Comparison of ENCODE assay signal across 1 fruit fly cellular context in the genomic region with DNA sequence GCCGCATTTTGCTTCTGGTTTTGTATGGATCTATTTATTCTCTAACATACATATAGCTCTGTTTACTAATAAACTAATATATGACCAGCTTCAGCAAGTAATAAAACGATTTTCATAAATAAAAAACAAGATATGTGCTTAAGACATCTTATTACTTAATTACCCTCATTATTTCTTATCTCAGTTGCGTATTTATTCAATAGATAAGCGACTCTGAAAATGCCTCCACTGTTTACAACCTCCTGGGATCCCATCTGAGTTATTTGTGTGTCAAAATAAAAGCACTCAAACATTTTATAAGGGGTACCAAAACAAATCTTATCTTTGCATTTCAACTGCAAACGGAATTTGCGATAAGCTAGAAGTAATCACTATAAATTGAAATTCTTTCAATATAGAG.
TF ChIP-seq lines count a peak whose summit lies in the region.

No protein-coding gene starts in this region.

TF ChIP-seq in whole organism, embryonic, 481 proteins besides CTCF, POLR2A, EP300 and RAD21 (continued from another document):
- TF ChIP-seq ttk (GFP tag; IDR thresholded peaks at IDR 0.05; lab: Robert Waterston, UW) (no peak), Ravus (GFP tag; IDR thresholded peaks at IDR 0.05; lab: Robert Waterston, UW) (no peak), klu (GFP tag; IDR thresholded peaks at IDR 0.05; lab: Robert Waterston, UW) (no peak), CG7745 (tag; optimal IDR thresholded peaks at IDR 0.05; lab: Kevin White, UChicago) (no peak), bsh (GFP tag; optimal IDR thresholded peaks at IDR 0.05; lab: Kevin White, UChicago) (no peak), CG5953 (GFP tag; IDR thresholded peaks at IDR 0.05; lab: Robert Waterston, UW) (no peak), onecut (GFP tag; IDR thresholded peaks at IDR 0.05; lab: Robert Waterston, UW) (no peak), ara (GFP tag; IDR thresholded peaks at IDR 0.05; lab: Robert Waterston, UW) (0 out of 2 replicates have a peak, but pooled peaks have one; percentile 31), CG9727 (GFP tag; optimal IDR thresholded peaks at IDR 0.05; lab: Kevin White, UChicago) (no peak), nau (GFP tag; optimal IDR thresholded peaks at IDR 0.05; lab: Kevin White, UChicago) (no peak), pb (GFP tag; optimal IDR thresholded peaks at IDR 0.05; lab: Kevin White, UChicago) (no peak), CG34224 (GFP tag; IDR thresholded peaks at IDR 0.05; lab: Robert Waterston, UW; ENCODE audit: partially characterized antibody) (no peak), B-H2 (GFP tag; optimal IDR thresholded peaks at IDR 0.05; lab: Kevin White, UChicago) (peak; percentile 77), Abd-B (GFP tag; optimal IDR thresholded peaks at IDR 0.05; lab: Kevin White, UChicago) (no peak), CG12155 (GFP tag; optimal IDR thresholded peaks at IDR 0.05; lab: Kevin White, UChicago) (no peak), CG6683 (GFP tag; optimal IDR thresholded peaks at IDR 0.05; lab: Kevin White, UChicago) (no peak), emc (GFP tag; optimal IDR thresholded peaks at IDR 0.05; lab: Kevin White, UChicago) (no peak), Atf3 (GFP tag; optimal IDR thresholded peaks at IDR 0.05; lab: Kevin White, UChicago) (no peak), Ets65A (GFP tag; lab: Kevin White, UChicago) (no peak), CG13287 (GFP tag; IDR thresholded peaks at IDR 0.05; lab: Robert Waterston, UW; ENCODE audit: partially characterized antibody) (no peak), crc (GFP tag; optimal IDR thresholded peaks at IDR 0.05; lab: Kevin White, UChicago) (no peak), Nf-YA (GFP tag; IDR thresholded peaks at IDR 0.05; lab: Robert Waterston, UW) (no peak), CG14667 (GFP tag; IDR thresholded peaks at IDR 0.05; lab: Robert Waterston, UW) (no peak), MTF-1 (GFP tag; optimal IDR thresholded peaks at IDR 0.05; lab: Kevin White, UChicago; ENCODE audit: borderline replicate concordance) (no peak), D (optimal IDR thresholded peaks at IDR 0.05; lab: Kevin White, UChicago) (no peak), D (GFP tag; optimal IDR thresholded peaks at IDR 0.05; lab: Kevin White, UChicago) (no peak), Kr (GFP tag; optimal IDR thresholded peaks at IDR 0.05; lab: Kevin White, UChicago) (no peak), nerfin-2 (GFP tag; IDR thresholded peaks at IDR 0.05; lab: Robert Waterston, UW; ENCODE audit: partially characterized antibody) (no peak), lab (GFP tag; optimal IDR thresholded peaks at IDR 0.05; lab: Kevin White, UChicago) (peak; percentile 44), Poxn (GFP tag; IDR thresholded peaks at IDR 0.05; lab: Robert Waterston, UW) (no peak), ash1 (GFP tag; optimal IDR thresholded peaks at IDR 0.05; lab: Kevin White, UChicago) (no peak), scrt (GFP tag; optimal IDR thresholded peaks at IDR 0.05; lab: Kevin White, UChicago) (peak; percentile 54), CG6654 (GFP tag; optimal IDR thresholded peaks at IDR 0.05; lab: Kevin White, UChicago) (no peak), Fer2 (tag; optimal IDR thresholded peaks at IDR 0.05; lab: Kevin White, UChicago) (peak; percentile 38), Hr3 (GFP tag; optimal IDR thresholded peaks at IDR 0.05; lab: Kevin White, UChicago) (no peak), odd (GFP tag; optimal IDR thresholded peaks at IDR 0.05; lab: Kevin White, UChicago) (peak; percentile 62), vfl (GFP tag; optimal IDR thresholded peaks at IDR 0.05; lab: Kevin White, UChicago) (no peak), CG1832 (GFP tag; optimal IDR thresholded peaks at IDR 0.05; lab: Kevin White, UChicago) (no peak), CoRest (tag; optimal IDR thresholded peaks at IDR 0.05; lab: Kevin White, UChicago) (no peak), Dbx (GFP tag; IDR thresholded peaks at IDR 0.05; lab: Robert Waterston, UW) (no peak), dmrt11E (tag; optimal IDR thresholded peaks at IDR 0.05; lab: Kevin White, UChicago) (no peak), ap (GFP tag; IDR thresholded peaks at IDR 0.05; lab: Robert Waterston, UW) (no peak), CG2678 (tag; optimal IDR thresholded peaks at IDR 0.05; lab: Kevin White, UChicago) (peak; percentile 72), CG10654 (GFP tag; optimal IDR thresholded peaks at IDR 0.05; lab: Kevin White, UChicago) (no peak), Lhr (GFP tag; optimal IDR thresholded peaks at IDR 0.05; lab: Kevin White, UChicago) (no peak), CG6272 (GFP tag; IDR thresholded peaks at IDR 0.05; lab: Robert Waterston, UW) (no peak), ERR (GFP tag; optimal IDR thresholded peaks at IDR 0.05; lab: Kevin White, UChicago) (no peak), CG42726 (GFP tag; IDR thresholded peaks at IDR 0.05; lab: Robert Waterston, UW; ENCODE audit: partially characterized antibody) (no peak), CG1792 (GFP tag; optimal IDR thresholded peaks at IDR 0.05; lab: Kevin White, UChicago) (no peak), salm (tag; optimal IDR thresholded peaks at IDR 0.05; lab: Kevin White, UChicago) (peak; percentile 55), Vsx1 (GFP tag; optimal IDR thresholded peaks at IDR 0.05; lab: Kevin White, UChicago) (peak; percentile 62), dpn (GFP tag; optimal IDR thresholded peaks at IDR 0.05; lab: Kevin White, UChicago) (no peak), fd64A (GFP tag; optimal IDR thresholded peaks at IDR 0.05; lab: Kevin White, UChicago) (no peak), sna (GFP tag; IDR thresholded peaks at IDR 0.05; lab: Robert Waterston, UW; ENCODE audit: partially characterized antibody) (no peak), CG34422 (GFP tag; IDR thresholded peaks at IDR 0.05; lab: Robert Waterston, UW) (no peak), CG2129 (GFP tag; IDR thresholded peaks at IDR 0.05; lab: Robert Waterston, UW; ENCODE audit: partially characterized antibody) (no peak), sd (tag; optimal IDR thresholded peaks at IDR 0.05; lab: Kevin White, UChicago) (peak; percentile 98), sqz (GFP tag; optimal IDR thresholded peaks at IDR 0.05; lab: Kevin White, UChicago) (no peak), disco-r (GFP tag; optimal IDR thresholded peaks at IDR 0.05; lab: Kevin White, UChicago) (no peak), Hand (GFP tag; optimal IDR thresholded peaks at IDR 0.05; lab: Kevin White, UChicago) (peak; percentile 6), gsb (GFP tag; IDR thresholded peaks at IDR 0.05; lab: Robert Waterston, UW) (no peak), Opbp (GFP tag; IDR thresholded peaks at IDR 0.05; lab: Robert Waterston, UW; ENCODE audit: partially characterized antibody) (no peak), CG13296 (GFP tag; optimal IDR thresholded peaks at IDR 0.05; lab: Kevin White, UChicago) (peak; percentile 79), Mrtf (GFP tag; IDR thresholded peaks at IDR 0.05; lab: Robert Waterston, UW) (no peak), CG3281 (GFP tag; optimal IDR thresholded peaks at IDR 0.05; lab: Kevin White, UChicago) (peak; percentile 65), chm (GFP tag; IDR thresholded peaks at IDR 0.05; lab: Robert Waterston, UW) (no peak), Doc2 (GFP tag; IDR thresholded peaks at IDR 0.05; lab: Robert Waterston, UW) (no peak), chif (GFP tag; optimal IDR thresholded peaks at IDR 0.05; lab: Kevin White, UChicago) (no peak), hth (optimal IDR thresholded peaks at IDR 0.05; lab: Kevin White, UChicago) (no peak), her (GFP tag; optimal IDR thresholded peaks at IDR 0.05; lab: Kevin White, UChicago) (no peak), grn (GFP tag; optimal IDR thresholded peaks at IDR 0.05; lab: Kevin White, UChicago) (peak; percentile 32), CG2889 (GFP tag; IDR thresholded peaks at IDR 0.05; lab: Robert Waterston, UW) (no peak), CG12219 (GFP tag; optimal IDR thresholded peaks at IDR 0.05; lab: Kevin White, UChicago) (peak; percentile 31), Eip74EF (GFP tag; optimal IDR thresholded peaks at IDR 0.05; lab: Kevin White, UChicago) (peak in 1 of 2 experiments; percentile 37), Jarid2 (GFP tag; optimal IDR thresholded peaks at IDR 0.05; lab: Kevin White, UChicago) (no peak), prd (optimal IDR thresholded peaks at IDR 0.05; lab: Kevin White, UChicago) (no peak), prd (GFP tag; IDR thresholded peaks at IDR 0.05; lab: Robert Waterston, UW) (no peak), tio (GFP tag; optimal IDR thresholded peaks at IDR 0.05; lab: Kevin White, UChicago) (no peak), CG7839 (tag; optimal IDR thresholded peaks at IDR 0.05; lab: Kevin White, UChicago) (no peak), mirr (GFP tag; optimal IDR thresholded peaks at IDR 0.05; lab: Kevin White, UChicago) (peak; percentile 68), CG4282 (GFP tag; optimal IDR thresholded peaks at IDR 0.05; lab: Kevin White, UChicago) (no peak), knrl (GFP tag; IDR thresholded peaks at IDR 0.05; lab: Robert Waterston, UW; ENCODE audit: partially characterized antibody) (no peak), CG5245 (GFP tag; optimal IDR thresholded peaks at IDR 0.05; lab: Kevin White, UChicago) (no peak), CG6175 (GFP tag; IDR thresholded peaks at IDR 0.05; lab: Robert Waterston, UW) (no peak), CG34376 (GFP tag; optimal IDR thresholded peaks at IDR 0.05; lab: Kevin White, UChicago) (peak; percentile 71), pnt (GFP tag; optimal IDR thresholded peaks at IDR 0.05; lab: Kevin White, UChicago) (no peak), ham (GFP tag; IDR thresholded peaks at IDR 0.05; lab: Robert Waterston, UW) (no peak), twi (tag; optimal IDR thresholded peaks at IDR 0.05; lab: Kevin White, UChicago) (no peak), BEAF-32 (GFP tag; optimal IDR thresholded peaks at IDR 0.05; lab: Kevin White, UChicago) (no peak), seq (GFP tag; IDR thresholded peaks at IDR 0.05; lab: Robert Waterston, UW) (no peak), Fer3 (tag; optimal IDR thresholded peaks at IDR 0.05; lab: Kevin White, UChicago) (no peak), Dek (tag; optimal IDR thresholded peaks at IDR 0.05; lab: Kevin White, UChicago) (peak; percentile 5), zfh1 (GFP tag; IDR thresholded peaks at IDR 0.05; lab: Robert Waterston, UW) (no peak), grau (tag; optimal IDR thresholded peaks at IDR 0.05; lab: Kevin White, UChicago) (peak; percentile 37), wdn (GFP tag; IDR thresholded peaks at IDR 0.05; lab: Robert Waterston, UW) (no peak), CG32532 (GFP tag; IDR thresholded peaks at IDR 0.05; lab: Robert Waterston, UW) (no peak), CG9797 (GFP tag; optimal IDR thresholded peaks at IDR 0.05; lab: Kevin White, UChicago) (no peak), da (GFP tag; optimal IDR thresholded peaks at IDR 0.05; lab: Kevin White, UChicago) (no peak), kni (GFP tag; optimal IDR thresholded peaks at IDR 0.05; lab: Kevin White, UChicago) (no peak), Atf6 (GFP tag; IDR thresholded peaks at IDR 0.05; lab: Robert Waterston, UW) (no peak), unpg (GFP tag; optimal IDR thresholded peaks at IDR 0.05; lab: Kevin White, UChicago) (peak; percentile 50), Antp (GFP tag; optimal IDR thresholded peaks at IDR 0.05; lab: Kevin White, UChicago) (no peak), HHEX (GFP tag; optimal IDR thresholded peaks at IDR 0.05; lab: Kevin White, UChicago) (peak; percentile 27), insv (GFP tag; optimal IDR thresholded peaks at IDR 0.05; lab: Kevin White, UChicago) (no peak), CG4424 (GFP tag; optimal IDR thresholded peaks at IDR 0.05; lab: Kevin White, UChicago) (no peak), psq (GFP tag; optimal IDR thresholded peaks at IDR 0.05; lab: Kevin White, UChicago) (no peak), eve (GFP tag; optimal IDR thresholded peaks at IDR 0.05; lab: Kevin White, UChicago) (no peak), lilli (GFP tag; optimal IDR thresholded peaks at IDR 0.05; lab: Kevin White, UChicago) (no peak), ken (GFP tag; IDR thresholded peaks at IDR 0.05; lab: Robert Waterston, UW) (no peak), Spps (tag; optimal IDR thresholded peaks at IDR 0.05; lab: Kevin White, UChicago) (no peak), sens (GFP tag; lab: Kevin White, UChicago) (peak; percentile 20), luna (GFP tag; optimal IDR thresholded peaks at IDR 0.05; lab: Kevin White, UChicago) (no peak), inv (GFP tag; IDR thresholded peaks at IDR 0.05; lab: Robert Waterston, UW; ENCODE audit: partially characterized antibody) (no peak), BtbVII (GFP tag; optimal IDR thresholded peaks at IDR 0.05; lab: Kevin White, UChicago) (peak; percentile 57), CG11247 (GFP tag; IDR thresholded peaks at IDR 0.05; lab: Robert Waterston, UW) (no peak)
